Worm (Caenorhabditis elegans) whole organism, late embryonic: Measurements from ENCODE around the gene selt-1.1.

ENCODE experiments used
- ama-1 ChIP-seq: fragments of 150-350 bp; optimal IDR thresholded peaks from 2 replicates; lab custom pipeline; 2014
- fkh-10 ChIP-seq: fragments of 150-350 bp; optimal IDR thresholded peaks from 2 replicates; lab custom pipeline; 2014; ENCODE audit warnings: missing biosample characterization, missing genetic modification reagents, missing genetic modification characterization
- hlh-6 ChIP-seq: sonication (generic microtip); optimal IDR thresholded peaks from 2 replicates; lab custom pipeline; 2016; ENCODE audit warnings: missing genotype, missing genetic modification characterization, missing compliant biosample characterization

DNA sequence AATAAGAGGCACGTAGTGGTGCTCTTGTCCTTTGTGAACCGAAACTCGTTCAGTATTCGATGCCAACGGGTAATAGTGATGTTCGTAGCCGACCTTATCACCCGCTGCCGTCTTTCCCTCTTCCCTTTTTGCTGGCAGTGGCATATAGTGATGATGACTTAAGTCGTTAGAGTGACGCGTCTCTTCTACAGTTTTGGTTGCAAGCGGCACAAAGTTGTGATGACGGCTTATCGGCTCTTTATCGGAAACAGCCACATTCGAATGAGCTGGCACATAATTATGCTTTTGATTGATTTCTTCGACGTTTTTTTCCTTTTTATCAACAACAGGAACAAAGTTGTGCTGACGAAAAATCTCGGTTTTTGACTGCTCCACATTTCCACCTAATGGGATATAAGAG lies 30.9 kb downstream of the selt-1.1 start:
- TF ChIP-seq ama-1 = no peak
- no peak for TF ChIP-seq fkh-10 (GFP tag; lab: Kevin White, UChicago)
- TF ChIP-seq hlh-6 (tag; lab: Kevin White, UChicago) = no peak
